Fruit fly (Drosophila melanogaster) whole organism, embryonic: ENCODE data around the gene Awh.

Source experiments
- Ada2b ChIP-seq: fragments of 200-800 bp; sonication (Bioruptor generic); IDR thresholded peaks from 2 replicates; pipeline ENCODE4 v1.3.6; 2022; ENCODE audit warnings: missing biosample characterization, missing genetic modification characterization
- CG10147 ChIP-seq: fragments of 200-800 bp; sonication (Bioruptor generic); optimal IDR thresholded peaks from 2 replicates; lab custom pipeline; 2019; ENCODE audit warnings: missing biosample characterization, mild to moderate bottlenecking, missing genetic modification characterization, moderate library complexity
- CG12236 ChIP-seq: fragments of 200-800 bp; sonication (Bioruptor generic); optimal IDR thresholded peaks from 2 replicates; lab custom pipeline; 2016; ENCODE audit warnings: missing biosample characterization, missing genetic modification characterization
- CG13296 ChIP-seq: fragments of 200-800 bp; sonication (Bioruptor generic); optimal IDR thresholded peaks from 3 replicates; lab custom pipeline; 2018; ENCODE audit warnings: missing biosample characterization, mild to moderate bottlenecking, missing genetic modification characterization
- CG15514 ChIP-seq: fragments of 200-800 bp; sonication (Bioruptor generic); optimal IDR thresholded peaks from 3 replicates; lab custom pipeline; 2017; ENCODE audit warnings: missing biosample characterization, missing genetic modification characterization, mild to moderate bottlenecking, moderate library complexity, missing genetic modification reagents
- CG17186 ChIP-seq: fragments of 200-800 bp; sonication (Bioruptor generic); optimal IDR thresholded peaks from 3 replicates; lab custom pipeline; 2017; ENCODE audit warnings: missing biosample characterization, missing genetic modification reagents, missing genetic modification characterization
- CG18599 ChIP-seq: fragments of 200-800 bp; sonication (Bioruptor generic); optimal IDR thresholded peaks from 3 replicates; lab custom pipeline; 2017; ENCODE audit warnings: missing biosample characterization, missing genetic modification characterization, mild to moderate bottlenecking, moderate library complexity, missing genetic modification reagents
- CG18619 ChIP-seq: fragments of 200-800 bp; sonication (Bioruptor generic); optimal IDR thresholded peaks from 3 replicates; lab custom pipeline; 2017; ENCODE audit warnings: missing biosample characterization, mild to moderate bottlenecking, missing genetic modification characterization
- CG2678 ChIP-seq: fragments of 200-800 bp; sonication (Bioruptor generic); optimal IDR thresholded peaks from 3 replicates; lab custom pipeline; 2019; ENCODE audit warnings: missing biosample characterization, mild to moderate bottlenecking, missing genetic modification characterization, moderate library complexity
- CG4404 ChIP-seq: fragments of 200-800 bp; sonication (Bioruptor generic); IDR thresholded peaks from 2 replicates; pipeline ENCODE4 v1.3.6; 2022; ENCODE audit warnings: missing biosample characterization, missing genetic modification characterization
- CG5180 ChIP-seq: fragments of 200-800 bp; sonication (Bioruptor generic); optimal IDR thresholded peaks from 3 replicates; lab custom pipeline; 2017; ENCODE audit warnings: missing biosample characterization, missing genetic modification characterization, mild to moderate bottlenecking, moderate library complexity, missing genetic modification reagents
- CG6272 ChIP-seq: fragments of 200-800 bp; sonication (Bioruptor generic); IDR thresholded peaks from 2 replicates; pipeline ENCODE4 v1.3.6; 2022; ENCODE audit warnings: missing biosample characterization, missing genetic modification characterization
- CG6765 ChIP-seq: fragments of 200-800 bp; sonication (Bioruptor generic); optimal IDR thresholded peaks from 3 replicates; lab custom pipeline; 2017; ENCODE audit warnings: missing biosample characterization, mild to moderate bottlenecking, missing genetic modification characterization
- CG7372 ChIP-seq: fragments of 200-800 bp; sonication (Bioruptor generic); IDR thresholded peaks from 2 replicates; pipeline ENCODE4 v1.3.6; 2022; ENCODE audit warnings: missing biosample characterization, missing genetic modification characterization
- CG8924 ChIP-seq: fragments of 200-800 bp; optimal IDR thresholded peaks from 3 replicates; lab custom pipeline; 2019; ENCODE audit warnings: missing biosample characterization, mild to moderate bottlenecking, missing genetic modification characterization, moderate library complexity
- CoRest ChIP-seq: fragments of 200-800 bp; sonication (Bioruptor generic); optimal IDR thresholded peaks from 3 replicates; lab custom pipeline; 2018; ENCODE audit warnings: missing biosample characterization, mild to moderate bottlenecking, missing genetic modification characterization, moderate library complexity
- D ChIP-seq, 2 experiments: fragments of 200-800 bp in 1 of 2; fragments of >200 bp in 1 of 2; sonication (Bioruptor generic) in 1 of 2; optimal IDR thresholded peaks; 2 replicates in 1 of 2; 3 replicates in 1 of 2; lab custom pipeline; 2017; ENCODE audit warnings: mild to moderate bottlenecking in 1 of 2, missing biosample characterization in 1 of 2, missing genetic modification characterization in 1 of 2, missing genetic modification reagents in 1 of 2
- Deaf1 ChIP-seq: fragments of 200-800 bp; optimal IDR thresholded peaks from 3 replicates; lab custom pipeline; 2019; ENCODE audit warnings: missing biosample characterization, mild to moderate bottlenecking, missing genetic modification characterization, moderate library complexity
- Fer1 ChIP-seq: fragments of 200-800 bp; sonication (Bioruptor generic); optimal IDR thresholded peaks from 2 replicates; lab custom pipeline; 2017; ENCODE audit warnings: missing biosample characterization, mild to moderate bottlenecking, missing genetic modification characterization
- Fer3 ChIP-seq: fragments of 200-800 bp; sonication (Bioruptor generic); optimal IDR thresholded peaks from 2 replicates; lab custom pipeline; 2018; ENCODE audit warnings: missing biosample characterization, mild to moderate bottlenecking, missing genetic modification characterization, moderate library complexity
- Hand ChIP-seq: fragments of 200-800 bp; sonication (Bioruptor generic); optimal IDR thresholded peaks from 2 replicates; lab custom pipeline; 2017; ENCODE audit warnings: mild to moderate bottlenecking, missing biosample characterization, missing genetic modification reagents, missing genetic modification characterization
- Hmr ChIP-seq: fragments of 200-800 bp; sonication (Bioruptor generic); optimal IDR thresholded peaks from 3 replicates; lab custom pipeline; 2017; ENCODE audit warnings: mild to moderate bottlenecking, missing biosample characterization, missing genetic modification reagents, missing genetic modification characterization
- Max ChIP-seq: fragments of 200-800 bp; sonication (Bioruptor generic); optimal IDR thresholded peaks from 2 replicates; lab custom pipeline; 2016; ENCODE audit warnings: missing biosample characterization, mild to moderate bottlenecking, missing genetic modification characterization
- Med ChIP-seq: fragments of 200-800 bp; sonication (Bioruptor generic); peaks from one replicate; lab custom pipeline; 2016; ENCODE audit warnings: missing biosample characterization, missing genetic modification characterization, mild to moderate bottlenecking, inconsistent platforms, moderate library complexity
- Meics ChIP-seq: fragments of 200-800 bp; sonication (Bioruptor generic); optimal IDR thresholded peaks from 2 replicates; lab custom pipeline; 2017; ENCODE audit warnings: missing biosample characterization, mild to moderate bottlenecking, missing genetic modification characterization
- Nf-YA ChIP-seq: fragments of 200-800 bp; sonication (Bioruptor generic); IDR thresholded peaks from 2 replicates; pipeline ENCODE4 v1.3.6; 2022; ENCODE audit warnings: missing biosample characterization, missing genetic modification characterization
- Rfx ChIP-seq: fragments of 200-800 bp; sonication (Bioruptor generic); IDR thresholded peaks from 2 replicates; pipeline ENCODE4 v1.3.6; 2022; ENCODE audit warnings: missing biosample characterization, missing genetic modification characterization
- Trl ChIP-seq, 3 experiments: fragments of >200 bp in 2 of 3; fragments of 200-800 bp in 1 of 3; sonication (Bioruptor generic) in 1 of 3; optimal IDR thresholded peaks; 2 replicates in 1 of 3; 3 replicates in 2 of 3; lab custom pipeline; 2016 to 2017; ENCODE audit warnings: missing biosample characterization in 1 of 3, missing genetic modification characterization in 1 of 3
- Xbp1 ChIP-seq: fragments of 200-800 bp; sonication (Bioruptor generic); optimal IDR thresholded peaks from 3 replicates; lab custom pipeline; 2016; ENCODE audit warnings: missing biosample characterization, mild to moderate bottlenecking, missing genetic modification characterization
- caup ChIP-seq: fragments of 200-800 bp; sonication (Bioruptor generic); optimal IDR thresholded peaks from 3 replicates; lab custom pipeline; 2017; ENCODE audit warnings: missing biosample characterization, mild to moderate bottlenecking, missing genetic modification characterization, moderate library complexity; ENCODE audit not compliant: severe bottlenecking
- chinmo ChIP-seq: fragments of 200-800 bp; sonication (Bioruptor generic); IDR thresholded peaks from 4 replicates; pipeline ENCODE4 v1.3.6; 2022; ENCODE audit warnings: missing biosample characterization, missing genetic modification characterization; ENCODE audit not compliant: partially characterized antibody
- dmrt99B ChIP-seq: fragments of 200-800 bp; sonication (Bioruptor generic); optimal IDR thresholded peaks from 2 replicates; lab custom pipeline; 2018; ENCODE audit warnings: missing biosample characterization, mild to moderate bottlenecking, missing genetic modification characterization, moderate library complexity
- dpn ChIP-seq, 2 experiments: fragments of 200-800 bp; sonication (Bioruptor generic); optimal IDR thresholded peaks; 3 replicates each; lab custom pipeline; 2016; ENCODE audit warnings: missing biosample characterization in 2 of 2, missing genetic modification characterization in 2 of 2
- dysf ChIP-seq: fragments of 200-800 bp; sonication (Bioruptor generic); IDR thresholded peaks from 3 replicates; pipeline ENCODE4 v1.3.6; 2022; ENCODE audit warnings: missing biosample characterization, missing genetic modification characterization
- emc ChIP-seq: fragments of 200-800 bp; sonication (Bioruptor generic); optimal IDR thresholded peaks from 2 replicates; lab custom pipeline; 2016; ENCODE audit warnings: missing biosample characterization, missing genetic modification characterization
- grau ChIP-seq: fragments of 200-800 bp; optimal IDR thresholded peaks from 3 replicates; lab custom pipeline; 2019; ENCODE audit warnings: missing biosample characterization, mild to moderate bottlenecking, missing genetic modification characterization, moderate library complexity
- hbn ChIP-seq: fragments of 200-800 bp; sonication (Bioruptor generic); IDR thresholded peaks from 2 replicates; pipeline ENCODE4 v1.3.6; 2022; ENCODE audit warnings: missing biosample characterization, missing genetic modification characterization; ENCODE audit not compliant: partially characterized antibody
- lab ChIP-seq: fragments of 200-800 bp; sonication (Bioruptor generic); optimal IDR thresholded peaks from 3 replicates; lab custom pipeline; 2017; ENCODE audit warnings: missing biosample characterization, missing genetic modification characterization, mild to moderate bottlenecking, moderate library complexity, missing genetic modification reagents
- lmd ChIP-seq: fragments of 200-800 bp; sonication (Bioruptor generic); IDR thresholded peaks from 2 replicates; pipeline ENCODE4 v1.3.6; 2022; ENCODE audit warnings: missing biosample characterization, missing genetic modification characterization
- mld ChIP-seq: fragments of 200-800 bp; sonication (Bioruptor generic); IDR thresholded peaks from 3 replicates; pipeline ENCODE4 v1.3.6; 2022; ENCODE audit warnings: missing biosample characterization, missing genetic modification characterization; ENCODE audit not compliant: partially characterized antibody
- pnt ChIP-seq: fragments of 200-800 bp; sonication (Bioruptor generic); optimal IDR thresholded peaks from 3 replicates; lab custom pipeline; 2016; ENCODE audit warnings: missing biosample characterization, missing genetic modification characterization
- prd ChIP-seq, 3 experiments: fragments of >200 bp in 2 of 3; fragments of 200-800 bp in 1 of 3; sonication (Bioruptor generic) in 1 of 3; optimal IDR thresholded peaks in 2 of 3; IDR thresholded peaks in 1 of 3; 2 replicates in 2 of 3; 3 replicates in 1 of 3; pipeline versions ENCODE4 v1.3.6 to Lab custom; 2017 to 2022; ENCODE audit warnings: missing biosample characterization in 1 of 3, missing genetic modification characterization in 1 of 3
- scrt ChIP-seq: fragments of 200-800 bp; sonication (Bioruptor generic); optimal IDR thresholded peaks from 2 replicates; lab custom pipeline; 2018; ENCODE audit warnings: missing biosample characterization, mild to moderate bottlenecking, missing genetic modification characterization, moderate library complexity
- slbo ChIP-seq: fragments of 200-800 bp; sonication (Bioruptor generic); IDR thresholded peaks from 2 replicates; pipeline ENCODE4 v1.3.6; 2022; ENCODE audit warnings: missing biosample characterization, missing genetic modification characterization
- sob ChIP-seq: fragments of 200-800 bp; sonication (Bioruptor generic); IDR thresholded peaks from 2 replicates; pipeline ENCODE4 v1.3.6; 2022; ENCODE audit warnings: missing biosample characterization, missing genetic modification characterization
- unpg ChIP-seq: fragments of 200-800 bp; sonication (Bioruptor generic); optimal IDR thresholded peaks from 3 replicates; lab custom pipeline; 2018; ENCODE audit warnings: missing biosample characterization, mild to moderate bottlenecking, missing genetic modification characterization, moderate library complexity
- vvl ChIP-seq: fragments of 200-800 bp; sonication (Bioruptor generic); IDR thresholded peaks from 2 replicates; pipeline ENCODE4 v1.3.6; 2022; ENCODE audit warnings: missing biosample characterization, missing genetic modification characterization

Gene Awh

dm6 chr3L:3801343-3801742 lies 44.7 kb upstream of the Awh start (continued):
- TF ChIP-seq CG12236: no peak
- peak; percentile 44 for TF ChIP-seq scrt
- TF ChIP-seq CG17186: no peak
- peak; percentile 37 for TF ChIP-seq Med (GFP tag; lab: Kevin White, UChicago)
- peak; percentile 58 for TF ChIP-seq sob (GFP tag; lab: Robert Waterston, UW)
- TF ChIP-seq Ada2b (GFP tag; lab: Robert Waterston, UW): 0 out of 2 replicates have a peak, but pooled peaks have one; percentile 10
- TF ChIP-seq CG18599: peak; percentile 83
- no peak for TF ChIP-seq CG18619 (GFP tag; lab: Kevin White, UChicago)
- peak; percentile 20 for TF ChIP-seq Fer3 (tag; lab: Kevin White, UChicago)
- TF ChIP-seq CG4404: no peak
- peak; percentile 34; the same call in 1 of the 2 replicates for TF ChIP-seq lmd (GFP tag; lab: Robert Waterston, UW)
- peak; percentile 22 for TF ChIP-seq grau (tag; lab: Kevin White, UChicago)
- TF ChIP-seq prd (optimal IDR thresholded peaks at IDR 0.05; lab: Kevin White, UChicago): no peak
- TF ChIP-seq prd (GFP tag; IDR thresholded peaks at IDR 0.05; lab: Robert Waterston, UW): peak; percentile 23; the same call in 1 of the 3 replicates
- TF ChIP-seq slbo (GFP tag; lab: Robert Waterston, UW): peak; percentile 43
- TF ChIP-seq pnt (GFP tag; lab: Kevin White, UChicago): no peak
- TF ChIP-seq dysf (GFP tag; lab: Robert Waterston, UW): peak; percentile 42; the same call in 1 of the 3 replicates
- TF ChIP-seq caup (GFP tag; lab: Kevin White, UChicago): peak; percentile 3
- TF ChIP-seq Hmr (GFP tag; lab: Kevin White, UChicago): peak; percentile 63
- TF ChIP-seq CG13296 (GFP tag; lab: Kevin White, UChicago): peak; percentile 12
- 0 out of 2 replicates have a peak, but pooled peaks have one; percentile 19 for TF ChIP-seq vvl (GFP tag; lab: Robert Waterston, UW)
- no peak for TF ChIP-seq dpn (GFP tag; optimal IDR thresholded peaks at IDR 0.05; lab: Kevin White, UChicago)
- no peak for TF ChIP-seq CG5180 (GFP tag; lab: Kevin White, UChicago)
- peak; percentile 7 for TF ChIP-seq CG10147
- TF ChIP-seq Meics: peak; percentile 37
- TF ChIP-seq mld (GFP tag; lab: Robert Waterston, UW): no peak
- peak; percentile 26 for TF ChIP-seq unpg (GFP tag; lab: Kevin White, UChicago)
- peak; percentile 18 to 28 for TF ChIP-seq Trl (optimal IDR thresholded peaks at IDR 0.05; lab: Kevin White, UChicago)
- TF ChIP-seq Trl (GFP tag; optimal IDR thresholded peaks at IDR 0.05; lab: Kevin White, UChicago): no peak
- TF ChIP-seq Max: no peak
- TF ChIP-seq Deaf1 (tag; lab: Kevin White, UChicago): peak; percentile 46
- no peak for TF ChIP-seq hbn
- no peak for TF ChIP-seq CG6272 (GFP tag; lab: Robert Waterston, UW)
- TF ChIP-seq emc: no peak
- 0 out of 4 replicates have a peak, but pooled peaks have one; percentile 26 for TF ChIP-seq chinmo
- TF ChIP-seq CG2678: peak; percentile 53
- TF ChIP-seq lab: peak; percentile 79
- peak; percentile 0 for TF ChIP-seq dmrt99B (tag; lab: Kevin White, UChicago)
- TF ChIP-seq Nf-YA: no peak
- TF ChIP-seq Rfx (GFP tag; lab: Robert Waterston, UW): 0 out of 2 replicates have a peak, but pooled peaks have one; percentile 13
- no peak for TF ChIP-seq D (optimal IDR thresholded peaks at IDR 0.05; lab: Kevin White, UChicago)
- TF ChIP-seq D (GFP tag; optimal IDR thresholded peaks at IDR 0.05; lab: Kevin White, UChicago): no peak
- peak; percentile 62 for TF ChIP-seq Fer1 (GFP tag; lab: Kevin White, UChicago)
- TF ChIP-seq CG15514 (GFP tag; lab: Kevin White, UChicago): peak; percentile 1
- 0 out of 2 replicates have a peak, but pooled peaks have one; percentile 6 for TF ChIP-seq CG7372 (GFP tag; lab: Robert Waterston, UW)
- TF ChIP-seq CoRest: peak; percentile 9
- peak; percentile 15 for TF ChIP-seq Hand (GFP tag; lab: Kevin White, UChicago)
- TF ChIP-seq CG6765 (GFP tag; lab: Kevin White, UChicago): peak; percentile 4
- TF ChIP-seq Xbp1: peak; percentile 3
- TF ChIP-seq CG8924 (tag; lab: Kevin White, UChicago): peak; percentile 5
